Worm (Caenorhabditis elegans) whole organism, midembryonic: ENCODE results near the gene K03B4.9.

Source experiments
- T22C8.4 ChIP-seq: fragments of 200-800 bp; sonication (Bioruptor generic); IDR thresholded peaks from 2 replicates; pipeline ENCODE4 v1.3.6; 2022; ENCODE audit warnings: missing genetic modification characterization, missing compliant biosample characterization
- cog-1 ChIP-seq: sonication (generic microtip); optimal IDR thresholded peaks from 2 replicates; lab custom pipeline; 2016; ENCODE audit warnings: missing genetic modification characterization, missing compliant biosample characterization
- flt-1 ChIP-seq: fragments of 200-800 bp; sonication (Bioruptor generic); IDR thresholded peaks from 2 replicates; pipeline ENCODE4 v1.3.6; 2022; ENCODE audit warnings: missing genetic modification characterization, missing compliant biosample characterization
- klf-2 ChIP-seq: fragments of 200-800 bp; sonication (Bioruptor generic); conservative IDR thresholded peaks from 2 replicates; pipeline ENCODE4 v1.3.6; 2022; ENCODE audit warnings: missing genetic modification reagents, missing genetic modification characterization, missing compliant biosample characterization
- med-1 ChIP-seq: sonication (generic microtip); optimal IDR thresholded peaks from 2 replicates; lab custom pipeline; 2017; ENCODE audit warnings: missing genetic modification characterization, mild to moderate bottlenecking, missing compliant biosample characterization, antibody characterized with exemption, missing genetic modification reagents; ENCODE audit not compliant: insufficient read depth
- ref-1 ChIP-seq: fragments of 200-800 bp; sonication (Bioruptor generic); conservative IDR thresholded peaks from 2 replicates; pipeline ENCODE4 v1.3.6; 2022; ENCODE audit warnings: missing genetic modification reagents, missing genetic modification characterization, missing compliant biosample characterization
- tab-1 ChIP-seq: fragments of 200-800 bp; sonication (Bioruptor generic); IDR thresholded peaks from 2 replicates; pipeline ENCODE4 v1.3.6; 2022; ENCODE audit warnings: missing genetic modification characterization, missing compliant biosample characterization
- ztf-23 ChIP-seq: fragments of 200-800 bp; sonication (Bioruptor generic); IDR thresholded peaks from 2 replicates; pipeline ENCODE4 v1.3.6; 2022; ENCODE audit warnings: missing genetic modification reagents, missing genetic modification characterization, missing compliant biosample characterization

DNA sequence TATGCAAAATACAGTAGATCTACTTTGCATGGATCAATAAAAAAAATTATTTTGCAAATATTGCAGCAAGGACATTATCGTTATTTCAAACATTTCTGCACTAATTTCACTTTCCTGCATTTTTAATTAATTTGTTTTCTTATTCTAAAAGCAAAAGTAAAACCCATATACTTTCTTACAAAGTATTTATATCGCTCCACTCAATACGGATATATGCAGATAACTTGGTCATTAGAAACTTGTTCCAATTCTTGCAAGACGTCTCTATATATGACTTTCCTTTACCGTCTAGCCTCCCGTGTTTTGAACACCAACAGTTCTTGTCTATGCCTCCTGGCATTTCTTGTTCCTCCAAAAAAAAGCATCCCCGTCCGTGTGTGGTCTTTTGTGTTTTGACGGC, 38.1 kb upstream of the K03B4.9 start, which contains the start of gene oac-24:
- TF ChIP-seq tab-1 (GFP tag; lab: Robert Waterston, UW) (no peak), med-1 (GFP tag; lab: Kevin White, UChicago) (no peak), T22C8.4 (GFP tag; lab: Robert Waterston, UW) (no peak), klf-2 (GFP tag; lab: Robert Waterston, UW) (no peak), ztf-23 (GFP tag; lab: Robert Waterston, UW) (no peak), flt-1 (GFP tag; lab: Robert Waterston, UW) (no peak), cog-1 (tag; lab: Kevin White, UChicago) (no peak), ref-1 (GFP tag; lab: Robert Waterston, UW) (no peak)
